Worm (Caenorhabditis elegans) whole organism, mixed stage, embryonic: ENCODE data around the gene T13C2.3.

ENCODE experiments used
- M03D4.4 ChIP-seq: sonication (generic microtip); optimal IDR thresholded peaks from 2 replicates; lab custom pipeline; 2017; ENCODE audit warnings: mild to moderate bottlenecking, missing genetic modification characterization, missing compliant biosample characterization
- bed-3 ChIP-seq: fragments of 200-800 bp; sonication (Bioruptor generic); optimal IDR thresholded peaks from 3 replicates; lab custom pipeline; 2018; ENCODE audit warnings: mild to moderate bottlenecking, missing genetic modification characterization, moderate library complexity, missing compliant biosample characterization
- blmp-1 ChIP-seq: fragments of 150-350 bp; optimal IDR thresholded peaks from 2 replicates; lab custom pipeline; 2014; ENCODE audit warnings: missing biosample characterization, missing genetic modification characterization
- ceh-43 ChIP-seq: fragments of 200-800 bp; sonication (Bioruptor generic); optimal IDR thresholded peaks from 2 replicates; lab custom pipeline; 2018; ENCODE audit warnings: mild to moderate bottlenecking, missing genetic modification characterization, moderate library complexity, missing compliant biosample characterization
- ceh-83 ChIP-seq: fragments of 200-800 bp; sonication (Bioruptor generic); optimal IDR thresholded peaks from 2 replicates; lab custom pipeline; 2018; ENCODE audit warnings: mild to moderate bottlenecking, missing genetic modification characterization, missing compliant biosample characterization
- ces-1 ChIP-seq: fragments of 150-350 bp; optimal IDR thresholded peaks from 2 replicates; lab custom pipeline; 2014; ENCODE audit warnings: missing biosample characterization, missing genetic modification reagents, missing genetic modification characterization
- cnd-1 ChIP-seq: fragments of 200-800 bp; sonication (Bioruptor generic); optimal IDR thresholded peaks from 2 replicates; lab custom pipeline; 2018; ENCODE audit warnings: mild to moderate bottlenecking, missing genetic modification characterization, missing compliant biosample characterization
- drap-1 ChIP-seq: fragments of 200-800 bp; sonication (Bioruptor generic); optimal IDR thresholded peaks from 3 replicates; lab custom pipeline; 2018; ENCODE audit warnings: mild to moderate bottlenecking, missing genetic modification characterization, missing compliant biosample characterization
- elt-1 ChIP-seq: sonication (generic microtip); optimal IDR thresholded peaks from 2 replicates; lab custom pipeline; 2017; ENCODE audit warnings: missing genetic modification characterization, mild to moderate bottlenecking, missing compliant biosample characterization, antibody characterized with exemption, moderate library complexity, borderline replicate concordance; ENCODE audit not compliant: insufficient read depth
- elt-3 ChIP-seq: fragments of 150-350 bp; optimal IDR thresholded peaks from 2 replicates; lab custom pipeline; 2014; ENCODE audit warnings: missing biosample characterization, missing genetic modification characterization
- flh-1 ChIP-seq: fragments of 200-800 bp; sonication (Bioruptor generic); optimal IDR thresholded peaks from 2 replicates; lab custom pipeline; 2018; ENCODE audit warnings: mild to moderate bottlenecking, missing genetic modification characterization, moderate library complexity, missing compliant biosample characterization
- ham-2 ChIP-seq: fragments of 200-800 bp; sonication (Bioruptor generic); optimal IDR thresholded peaks from 2 replicates; lab custom pipeline; 2018; ENCODE audit warnings: mild to moderate bottlenecking, missing genetic modification characterization, missing compliant biosample characterization
- lin-13 ChIP-seq: fragments of 150-350 bp; optimal IDR thresholded peaks from 2 replicates; lab custom pipeline; 2014; ENCODE audit warnings: missing biosample characterization, missing genetic modification characterization
- lsy-2 ChIP-seq: fragments of 150-350 bp; optimal IDR thresholded peaks from 2 replicates; lab custom pipeline; 2014; ENCODE audit warnings: missing biosample characterization, missing genetic modification characterization
- mep-1 ChIP-seq: fragments of 150-350 bp; optimal IDR thresholded peaks from 2 replicates; lab custom pipeline; 2017; ENCODE audit warnings: missing biosample characterization, missing genetic modification reagents, missing genetic modification characterization, inconsistent platforms
- mls-2 ChIP-seq: sonication (generic microtip); optimal IDR thresholded peaks from 2 replicates; lab custom pipeline; 2016; ENCODE audit warnings: mild to moderate bottlenecking, missing genetic modification characterization, moderate library complexity, missing compliant biosample characterization
- nhr-2 ChIP-seq: fragments of 150-350 bp; optimal IDR thresholded peaks from 2 replicates; lab custom pipeline; 2014; ENCODE audit warnings: missing biosample characterization, missing genetic modification characterization
- nhr-237 ChIP-seq: fragments of 150-350 bp; optimal IDR thresholded peaks from 2 replicates; lab custom pipeline; 2014; ENCODE audit warnings: missing biosample characterization, missing genetic modification characterization
- pha-4 ChIP-seq: fragments of 150-350 bp; optimal IDR thresholded peaks from 2 replicates; lab custom pipeline; 2018; ENCODE audit warnings: missing biosample characterization, missing genetic modification reagents, missing genetic modification characterization
- sem-2 ChIP-seq: fragments of 200-800 bp; sonication (Bioruptor generic); optimal IDR thresholded peaks from 2 replicates; lab custom pipeline; 2018; ENCODE audit warnings: mild to moderate bottlenecking, missing genetic modification characterization, missing compliant biosample characterization
- snpc-4 ChIP-seq: fragments of 150-350 bp; optimal IDR thresholded peaks from 2 replicates; lab custom pipeline; 2014; ENCODE audit warnings: missing biosample characterization, missing genetic modification characterization
- sptf-1 ChIP-seq: sonication (generic microtip); optimal IDR thresholded peaks from 2 replicates; lab custom pipeline; 2017; ENCODE audit warnings: mild to moderate bottlenecking, missing genetic modification characterization, moderate library complexity, missing compliant biosample characterization
- tbx-8 ChIP-seq: fragments of 200-800 bp; sonication (Bioruptor generic); optimal IDR thresholded peaks from 2 replicates; lab custom pipeline; 2018; ENCODE audit warnings: mild to moderate bottlenecking, missing genetic modification characterization, moderate library complexity, missing compliant biosample characterization
- unc-120 ChIP-seq: sonication (generic microtip); optimal IDR thresholded peaks from 2 replicates; lab custom pipeline; 2017; ENCODE audit warnings: missing genetic modification characterization, missing compliant biosample characterization; ENCODE audit not compliant: poor library complexity, severe bottlenecking
- unc-39 ChIP-seq: fragments of 150-350 bp; optimal IDR thresholded peaks from 2 replicates; lab custom pipeline; 2014; ENCODE audit warnings: missing biosample characterization, missing genetic modification characterization
- unc-62 ChIP-seq: fragments of 150-350 bp; optimal IDR thresholded peaks from 2 replicates; lab custom pipeline; 2014; ENCODE audit warnings: missing biosample characterization, missing genetic modification reagents, missing genetic modification characterization
- zip-8 ChIP-seq: fragments of 150-350 bp; optimal IDR thresholded peaks from 2 replicates; lab custom pipeline; 2014; ENCODE audit warnings: missing biosample characterization, missing genetic modification characterization
- ztf-11 ChIP-seq: fragments of 150-350 bp; optimal IDR thresholded peaks from 2 replicates; lab custom pipeline; 2014; ENCODE audit warnings: missing biosample characterization, missing genetic modification characterization

T13C2.3 gene

DNA sequence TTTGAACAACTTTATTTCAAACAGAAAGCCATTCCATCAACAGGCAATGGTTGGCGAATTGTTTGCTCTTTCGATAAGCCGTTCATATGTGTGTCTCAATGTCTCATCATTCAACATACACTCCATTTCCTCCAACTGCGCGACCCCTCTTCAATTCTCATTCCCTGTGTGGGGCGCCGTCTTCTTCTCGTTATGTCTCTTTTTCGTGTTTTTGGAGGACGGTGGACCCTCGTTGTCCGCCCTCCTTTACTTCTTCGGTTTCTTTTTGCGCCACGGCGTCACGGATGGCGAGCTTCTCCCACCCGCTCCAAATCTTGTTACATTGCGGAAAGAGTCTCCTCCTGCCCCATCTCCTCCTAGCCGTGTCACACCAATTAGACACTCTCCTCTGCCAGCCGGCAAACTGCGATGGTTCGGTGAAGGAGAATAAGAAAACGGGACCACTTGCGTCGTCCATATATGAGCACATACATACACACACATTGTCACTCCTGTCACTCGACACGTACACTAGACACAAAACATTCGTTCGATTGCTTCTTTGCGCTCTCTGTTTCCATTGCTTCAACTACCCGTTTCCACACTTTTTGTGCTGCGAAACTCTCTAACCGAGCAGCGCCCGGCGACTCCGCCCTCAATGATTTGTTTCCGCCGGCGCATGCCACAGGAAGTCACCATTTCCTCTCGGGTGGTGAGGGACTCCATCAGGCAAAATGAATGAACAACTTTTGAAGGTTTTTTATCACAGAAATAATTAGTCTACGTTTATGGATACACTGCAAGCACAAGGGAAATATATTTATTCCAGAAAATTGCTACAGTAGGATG lies 39.2 kb downstream of the T13C2.3 start:
- TF ChIP-seq sem-2 (GFP tag; lab: Kevin White, UChicago) (no peak), unc-120 (tag; lab: Kevin White, UChicago) (peak; percentile 28), ces-1 (GFP tag; lab: Kevin White, UChicago) (peak; percentile 81), sptf-1 (tag; lab: Kevin White, UChicago) (peak; percentile 59), ham-2 (GFP tag; lab: Kevin White, UChicago) (no peak), cnd-1 (tag; lab: Kevin White, UChicago) (peak; percentile 2), blmp-1 (tag; lab: Kevin White, UChicago) (no peak), M03D4.4 (tag; lab: Kevin White, UChicago) (no peak), pha-4 (tag; lab: Kevin White, UChicago) (peak; percentile 2)

DNA sequence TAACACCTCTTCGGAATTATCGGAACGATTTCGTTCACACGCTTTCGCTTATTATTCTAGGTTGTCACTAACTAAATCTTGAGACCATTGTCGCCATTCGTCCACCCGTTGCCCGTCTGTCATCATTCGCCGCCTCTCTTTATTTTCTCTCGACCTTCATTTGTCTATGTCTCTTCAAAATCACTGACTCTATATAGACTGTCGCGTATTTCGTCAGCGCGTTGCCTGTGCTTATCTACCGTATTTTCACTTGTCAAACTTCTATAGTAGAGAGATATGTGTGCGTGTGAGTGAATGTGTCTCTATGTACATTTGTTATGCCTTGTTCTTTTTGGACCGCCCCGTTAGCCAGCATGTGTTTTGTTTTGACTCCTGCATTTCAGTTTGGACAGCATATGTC lies 40.1 kb downstream of the T13C2.3 start:
- no peak for TF ChIP-seq ceh-83
- no peak for TF ChIP-seq drap-1 (GFP tag; lab: Kevin White, UChicago)
- no peak for TF ChIP-seq elt-3 (tag; lab: Kevin White, UChicago)
- peak; percentile 30 for TF ChIP-seq pha-4 (tag; lab: Kevin White, UChicago)
- TF ChIP-seq ham-2 (GFP tag; lab: Kevin White, UChicago) = peak; percentile 64
- no peak for TF ChIP-seq M03D4.4 (tag; lab: Kevin White, UChicago)
- TF ChIP-seq zip-8 (tag; lab: Kevin White, UChicago) = no peak
- no peak for TF ChIP-seq ceh-43
- peak; percentile 87 for TF ChIP-seq unc-62
- TF ChIP-seq ces-1 (GFP tag; lab: Kevin White, UChicago) = peak; percentile 55
- no peak for TF ChIP-seq snpc-4 (tag; lab: Kevin White, UChicago)
- no peak for TF ChIP-seq lsy-2 (tag; lab: Kevin White, UChicago)
- no peak for TF ChIP-seq nhr-2 (tag; lab: Kevin White, UChicago)
- TF ChIP-seq sptf-1 (tag; lab: Kevin White, UChicago) = no peak
- no peak for TF ChIP-seq unc-39
- TF ChIP-seq blmp-1 (tag; lab: Kevin White, UChicago) = peak; percentile 84
- TF ChIP-seq elt-1 (tag; lab: Kevin White, UChicago) = peak; percentile 11

DNA sequence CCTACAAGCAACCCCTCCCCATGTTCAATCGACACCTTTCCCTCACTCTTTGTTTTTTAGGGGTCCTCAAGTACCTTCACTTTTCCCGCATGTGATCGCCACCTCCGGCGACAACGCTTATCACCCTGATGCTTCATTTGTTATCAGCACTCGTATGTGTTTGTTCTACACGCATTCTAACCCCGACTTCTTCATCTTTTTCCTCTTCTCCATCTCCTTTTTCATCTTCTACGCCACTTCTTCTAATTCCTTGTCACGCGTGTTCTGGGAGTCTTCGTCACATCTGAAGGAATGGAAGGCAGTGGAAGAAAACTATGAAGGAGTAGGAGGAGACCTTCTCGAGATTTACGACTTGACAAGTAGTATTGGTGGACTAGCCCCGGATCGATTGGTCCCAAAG lies 41.0 kb downstream of the T13C2.3 start:
- no peak for TF ChIP-seq drap-1 (GFP tag; lab: Kevin White, UChicago)
- no peak for TF ChIP-seq unc-39
- TF ChIP-seq mls-2 (tag; lab: Kevin White, UChicago) = no peak
- TF ChIP-seq unc-62 = peak; percentile 32
- TF ChIP-seq, all 35 proteins: peak for 1

DNA sequence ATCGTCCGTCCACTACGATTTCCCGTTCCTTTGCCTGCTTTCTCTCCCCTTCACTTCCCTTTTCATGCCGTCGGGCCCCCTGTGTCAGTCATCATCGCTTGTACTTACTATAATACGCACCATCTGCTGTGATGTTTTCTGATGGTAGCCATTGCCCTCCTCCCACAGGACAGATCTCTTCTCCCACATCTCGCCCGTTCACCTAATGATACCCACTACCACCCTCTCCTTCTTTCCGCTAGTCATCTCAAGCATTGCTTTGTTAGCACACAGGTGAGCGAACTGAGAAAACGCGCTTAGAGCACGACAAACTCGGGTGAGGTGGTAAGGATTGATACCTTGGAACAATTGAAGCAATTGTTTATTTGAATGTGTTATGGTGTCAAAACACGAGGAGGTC lies 41.9 kb downstream of the T13C2.3 start:
- peak; percentile 7 for TF ChIP-seq ztf-11
- no peak for TF ChIP-seq unc-62
- peak; percentile 62 for TF ChIP-seq cnd-1 (tag; lab: Kevin White, UChicago)
- peak; percentile 72 for TF ChIP-seq ham-2 (GFP tag; lab: Kevin White, UChicago)
- TF ChIP-seq nhr-2 (tag; lab: Kevin White, UChicago) = peak; percentile 64
- peak; percentile 35 for TF ChIP-seq mep-1 (tag; lab: Kevin White, UChicago)
- no peak for TF ChIP-seq ces-1 (GFP tag; lab: Kevin White, UChicago)
- peak; percentile 29 for TF ChIP-seq mls-2 (tag; lab: Kevin White, UChicago)
- TF ChIP-seq, all 35 proteins: peak for 6

DNA sequence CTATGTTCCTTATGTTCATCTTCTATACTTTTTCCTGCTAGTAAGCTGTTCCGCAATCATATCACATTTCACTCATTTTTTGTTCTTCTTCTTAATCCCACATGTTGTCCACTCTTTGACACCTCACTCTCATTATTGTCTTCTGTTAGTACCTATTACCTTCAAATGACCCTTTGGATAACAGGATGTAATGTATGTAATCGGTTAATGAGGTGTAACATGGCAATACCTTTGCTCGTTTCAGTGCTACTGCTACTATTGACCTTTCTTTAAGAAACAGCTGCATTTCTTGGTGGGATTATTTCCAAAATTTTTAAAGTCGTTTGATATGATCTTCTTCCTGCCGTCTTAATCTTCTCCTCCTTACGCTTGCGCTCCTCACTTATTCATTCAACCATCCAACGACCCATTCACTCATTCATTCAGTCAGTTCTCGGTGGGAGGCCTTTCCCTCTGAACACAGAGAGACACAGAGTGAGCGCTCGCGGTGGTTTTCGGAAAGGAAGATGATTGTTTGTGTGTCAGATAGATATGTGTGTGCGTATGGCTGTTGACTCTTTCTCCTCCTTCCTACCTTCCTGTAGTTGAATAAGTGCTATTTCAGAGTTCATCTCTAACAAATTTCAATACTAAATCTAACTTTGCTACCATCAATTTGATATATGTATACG lies 42.6 kb downstream of the T13C2.3 start:
- peak; percentile 93 for TF ChIP-seq nhr-2 (tag; lab: Kevin White, UChicago)
- peak; percentile 55 for TF ChIP-seq ceh-83
- TF ChIP-seq blmp-1 (tag; lab: Kevin White, UChicago) = no peak
- TF ChIP-seq tbx-8 (GFP tag; lab: Kevin White, UChicago) = no peak
- TF ChIP-seq lin-13 (tag; lab: Kevin White, UChicago) = no peak
- no peak for TF ChIP-seq sem-2 (GFP tag; lab: Kevin White, UChicago)
- peak; percentile 44 for TF ChIP-seq sptf-1 (tag; lab: Kevin White, UChicago)
- no peak for TF ChIP-seq ces-1 (GFP tag; lab: Kevin White, UChicago)
- TF ChIP-seq ham-2 (GFP tag; lab: Kevin White, UChicago) = no peak
- TF ChIP-seq zip-8 (tag; lab: Kevin White, UChicago) = no peak
- TF ChIP-seq bed-3 = no peak
- no peak for TF ChIP-seq ztf-11
- no peak for TF ChIP-seq flh-1
- TF ChIP-seq unc-62 = peak; percentile 24
- peak; percentile 1 for TF ChIP-seq elt-1 (tag; lab: Kevin White, UChicago)
- peak; percentile 17 for TF ChIP-seq mep-1 (tag; lab: Kevin White, UChicago)
- no peak for TF ChIP-seq unc-120 (tag; lab: Kevin White, UChicago)
- peak; percentile 56 for TF ChIP-seq pha-4 (tag; lab: Kevin White, UChicago)
- TF ChIP-seq nhr-237 (tag; lab: Kevin White, UChicago) = no peak
- TF ChIP-seq ceh-43 = no peak
- TF ChIP-seq, all 35 proteins: peak for 7
